Worm (Caenorhabditis elegans) whole organism, L4 larva: ENCODE results near the gene sra-12.

ENCODE experiments used
- D1046.2 ChIP-seq: fragments of 200-800 bp; sonication (Bioruptor generic); IDR thresholded peaks from 2 replicates; pipeline ENCODE4 v1.3.6; 2022; ENCODE audit warnings: missing genetic modification characterization, missing compliant biosample characterization
- F37D6.2 ChIP-seq: sonication (generic microtip); optimal IDR thresholded peaks from 2 replicates; lab custom pipeline; 2016; ENCODE audit warnings: mild to moderate bottlenecking, missing genetic modification characterization, missing compliant biosample characterization
- F49E8.2 ChIP-seq: sonication (generic microtip); optimal IDR thresholded peaks from 2 replicates; lab custom pipeline; 2016; ENCODE audit warnings: missing compliant biosample characterization, mild to moderate bottlenecking, missing genetic modification characterization, borderline replicate concordance
- R02D3.7 ChIP-seq: fragments of 150-350 bp; sonication (generic microtip); optimal IDR thresholded peaks from 3 replicates; lab custom pipeline; 2014; ENCODE audit warnings: missing biosample characterization, missing genetic modification characterization
- Y105C5A.15 ChIP-seq: fragments of 200-800 bp; sonication (Bioruptor generic); IDR thresholded peaks from 2 replicates; pipeline ENCODE4 v1.3.6; 2022; ENCODE audit warnings: missing genetic modification characterization, missing compliant biosample characterization
- ZK337.2 ChIP-seq: fragments of 200-800 bp; sonication (Bioruptor generic); IDR thresholded peaks from 2 replicates; pipeline ENCODE4 v1.3.6; 2022; ENCODE audit warnings: missing genetic modification reagents, missing genetic modification characterization, missing compliant biosample characterization
- aha-1 ChIP-seq: fragments of 150-350 bp; peaks from one replicate; lab custom pipeline; 2014; ENCODE audit warnings: missing biosample characterization, missing genetic modification characterization
- ama-1 ChIP-seq: fragments of 150-350 bp; optimal IDR thresholded peaks from 2 replicates; lab custom pipeline; 2014; ENCODE audit warnings: inconsistent platforms, mixed read lengths
- arid-1 ChIP-seq: fragments of 200-800 bp; sonication (Bioruptor generic); conservative IDR thresholded peaks from 2 replicates; pipeline ENCODE4 v1.3.6; 2022; ENCODE audit warnings: missing genetic modification reagents, missing genetic modification characterization, missing compliant biosample characterization
- daf-16 ChIP-seq, 3 experiments: sonication (generic microtip); optimal IDR thresholded peaks; 2 replicates each; lab custom pipeline; 2016 to 2017; ENCODE audit warnings: missing genetic modification characterization in 3 of 3, missing genetic modification reagents in 3 of 3, mild to moderate bottlenecking in 2 of 3, missing compliant biosample characterization in 2 of 3, missing biosample characterization in 1 of 3, moderate library complexity in 1 of 3
- daf-8 ChIP-seq: fragments of 200-800 bp; sonication (Bioruptor generic); IDR thresholded peaks from 2 replicates; pipeline ENCODE4 v1.3.6; 2022; ENCODE audit warnings: missing genetic modification characterization, missing compliant biosample characterization
- dmd-6 ChIP-seq: fragments of 200-800 bp; sonication (Bioruptor generic); IDR thresholded peaks from 2 replicates; pipeline ENCODE4 v1.3.6; 2022; ENCODE audit warnings: missing genetic modification reagents, missing genetic modification characterization, missing compliant biosample characterization
- dmd-8 ChIP-seq: fragments of 200-800 bp; sonication (Bioruptor generic); IDR thresholded peaks from 2 replicates; pipeline ENCODE4 v1.3.6; 2022; ENCODE audit warnings: missing genetic modification characterization, missing compliant biosample characterization
- dve-1 ChIP-seq: sonication (generic microtip); optimal IDR thresholded peaks from 2 replicates; lab custom pipeline; 2017; ENCODE audit warnings: antibody characterized with exemption, mild to moderate bottlenecking, missing genetic modification characterization, missing compliant biosample characterization; ENCODE audit not compliant: insufficient read depth
- egl-43 ChIP-seq: fragments of 200-800 bp; sonication (Bioruptor generic); IDR thresholded peaks from 2 replicates; pipeline ENCODE4 v1.3.6; 2022; ENCODE audit warnings: missing genetic modification reagents, missing genetic modification characterization, missing compliant biosample characterization
- hif-1 ChIP-seq, 2 experiments: sonication (generic microtip); optimal IDR thresholded peaks; 2 replicates each; lab custom pipeline; 2016 to 2017; ENCODE audit warnings: missing compliant biosample characterization in 2 of 2, missing genetic modification characterization in 2 of 2, missing genetic modification reagents in 2 of 2, missing genotype in 2 of 2, mild to moderate bottlenecking in 1 of 2
- hlh-11 ChIP-seq: fragments of 200-800 bp; sonication (Bioruptor generic); optimal IDR thresholded peaks from 2 replicates; lab custom pipeline; 2018; ENCODE audit warnings: mild to moderate bottlenecking, missing genetic modification characterization, missing compliant biosample characterization
- hlh-30 ChIP-seq: sonication (generic microtip); optimal IDR thresholded peaks from 2 replicates; lab custom pipeline; 2017; ENCODE audit warnings: antibody characterized with exemption, mild to moderate bottlenecking, missing genetic modification characterization, missing compliant biosample characterization; ENCODE audit not compliant: insufficient read depth
- hmg-1.1 ChIP-seq: fragments of 200-800 bp; sonication (Bioruptor generic); IDR thresholded peaks from 2 replicates; pipeline ENCODE4 v1.3.6; 2022; ENCODE audit warnings: missing genetic modification reagents, missing genetic modification characterization, missing compliant biosample characterization
- jun-1 ChIP-seq: fragments of 150-350 bp; optimal IDR thresholded peaks from 2 replicates; lab custom pipeline; 2014; ENCODE audit warnings: missing biosample characterization, missing genetic modification reagents, missing genetic modification characterization
- lim-7 ChIP-seq: fragments of 200-800 bp; sonication (Bioruptor generic); IDR thresholded peaks from 2 replicates; pipeline ENCODE4 v1.3.6; 2022; ENCODE audit warnings: missing genetic modification characterization, missing compliant biosample characterization
- lin-1 ChIP-seq: fragments of 200-800 bp; sonication (Bioruptor generic); IDR thresholded peaks from 2 replicates; pipeline ENCODE4 v1.3.6; 2022; ENCODE audit warnings: missing genetic modification reagents, missing genetic modification characterization, missing compliant biosample characterization
- lin-13 ChIP-seq: fragments of 150-350 bp; optimal IDR thresholded peaks from 2 replicates; lab custom pipeline; 2014; ENCODE audit warnings: missing biosample characterization, missing genetic modification reagents, missing genetic modification characterization
- lin-15B ChIP-seq: fragments of 150-350 bp; sonication (generic microtip); optimal IDR thresholded peaks from 3 replicates; lab custom pipeline; 2014; ENCODE audit warnings: missing biosample characterization, missing genetic modification characterization
- lin-29 ChIP-seq: fragments of 200-800 bp; sonication (Bioruptor generic); IDR thresholded peaks from 2 replicates; pipeline ENCODE4 v1.3.6; 2022; ENCODE audit warnings: missing genetic modification reagents, missing genetic modification characterization, missing compliant biosample characterization
- lin-38 ChIP-seq: fragments of 200-800 bp; sonication (Bioruptor generic); IDR thresholded peaks from 2 replicates; pipeline ENCODE4 v1.3.6; 2022; ENCODE audit warnings: missing genetic modification reagents, missing genetic modification characterization, missing compliant biosample characterization
- lsy-2 ChIP-seq, 2 experiments: fragments of 150-350 bp in 1 of 2; sonication (generic microtip) in 1 of 2; optimal IDR thresholded peaks; 2 replicates each; lab custom pipeline; 2014 to 2017; ENCODE audit warnings: missing biosample characterization in 2 of 2, missing genetic modification characterization in 2 of 2
- madf-5 ChIP-seq, 2 experiments: fragments of 200-800 bp; sonication (Bioruptor generic); IDR thresholded peaks; 2 replicates each; pipeline ENCODE4 v1.3.6; 2022; ENCODE audit warnings: missing compliant biosample characterization in 2 of 2, missing genetic modification characterization in 2 of 2
- mdl-1 ChIP-seq, 2 experiments: fragments of 150-350 bp in 1 of 2; sonication (generic microtip) in 1 of 2; optimal IDR thresholded peaks; 2 replicates each; lab custom pipeline; 2014 to 2017; ENCODE audit warnings: missing biosample characterization in 2 of 2, missing genetic modification characterization in 2 of 2
- mep-1 ChIP-seq: fragments of 150-350 bp; sonication (generic microtip); optimal IDR thresholded peaks from 3 replicates; lab custom pipeline; 2014; ENCODE audit warnings: missing biosample characterization, missing genetic modification characterization
- mes-2 ChIP-seq: sonication (generic microtip); optimal IDR thresholded peaks from 2 replicates; lab custom pipeline; 2016; ENCODE audit warnings: missing genotype, mild to moderate bottlenecking, missing genetic modification characterization, missing compliant biosample characterization; ENCODE audit not compliant: poor library complexity, severe bottlenecking
- nhr-10 ChIP-seq: fragments of 150-350 bp; optimal IDR thresholded peaks from 2 replicates; lab custom pipeline; 2014; ENCODE audit warnings: missing biosample characterization, missing genetic modification characterization
- nhr-102 ChIP-seq: sonication (generic microtip); optimal IDR thresholded peaks from 2 replicates; lab custom pipeline; 2016; ENCODE audit warnings: mild to moderate bottlenecking, missing genetic modification characterization, moderate library complexity, missing compliant biosample characterization
- nhr-48 ChIP-seq: sonication (generic microtip); optimal IDR thresholded peaks from 2 replicates; lab custom pipeline; 2016; ENCODE audit warnings: mild to moderate bottlenecking, missing genetic modification characterization, missing compliant biosample characterization
- nhr-77 ChIP-seq: fragments of 150-350 bp; optimal IDR thresholded peaks from 2 replicates; lab custom pipeline; 2014; ENCODE audit warnings: missing biosample characterization, missing genetic modification characterization
- saeg-2 ChIP-seq: fragments of 200-800 bp; sonication (Bioruptor generic); IDR thresholded peaks from 2 replicates; pipeline ENCODE4 v1.3.6; 2022; ENCODE audit warnings: missing genetic modification reagents, missing genetic modification characterization, missing compliant biosample characterization
- set-16 ChIP-seq: fragments of 200-800 bp; sonication (Bioruptor generic); IDR thresholded peaks from 2 replicates; pipeline ENCODE4 v1.3.6; 2022; ENCODE audit warnings: missing genetic modification reagents, missing genetic modification characterization, missing compliant biosample characterization
- snpc-1.2 ChIP-seq: fragments of 200-800 bp; sonication (Bioruptor generic); IDR thresholded peaks from 2 replicates; pipeline ENCODE4 v1.3.6; 2022; ENCODE audit warnings: missing genetic modification reagents, missing genetic modification characterization, missing compliant biosample characterization
- snpc-4 ChIP-seq: fragments of 150-350 bp; optimal IDR thresholded peaks from 2 replicates; lab custom pipeline; 2014; ENCODE audit warnings: missing biosample characterization, missing genetic modification characterization
- spr-1 ChIP-seq: sonication (generic microtip); optimal IDR thresholded peaks from 2 replicates; lab custom pipeline; 2016; ENCODE audit warnings: mild to moderate bottlenecking, missing genetic modification characterization, missing compliant biosample characterization
- tra-1 ChIP-seq: fragments of 200-800 bp; sonication (Bioruptor generic); IDR thresholded peaks from 2 replicates; pipeline ENCODE4 v1.3.6; 2022; ENCODE audit warnings: missing genetic modification reagents, missing genetic modification characterization, missing compliant biosample characterization
- unc-130 ChIP-seq: sonication (generic microtip); optimal IDR thresholded peaks from 2 replicates; lab custom pipeline; 2016; ENCODE audit warnings: missing genetic modification reagents, missing genetic modification characterization, missing compliant biosample characterization
- unc-39 ChIP-seq: sonication (generic microtip); optimal IDR thresholded peaks from 2 replicates; lab custom pipeline; 2017; ENCODE audit warnings: missing biosample characterization, missing genetic modification characterization
- unc-62 ChIP-seq, 3 experiments: fragments of 150-350 bp in 1 of 3; sonication (generic microtip); optimal IDR thresholded peaks in 2 of 3; peaks in 1 of 3; 1 replicate in 1 of 3; 2 replicates in 2 of 3; lab custom pipeline; 2014 to 2017; ENCODE audit warnings: missing biosample characterization in 3 of 3, missing genetic modification characterization in 3 of 3, missing genetic modification reagents in 3 of 3, missing genotype in 1 of 3
- vab-7 ChIP-seq: fragments of 200-800 bp; sonication (Bioruptor generic); IDR thresholded peaks from 2 replicates; pipeline ENCODE4 v1.3.6; 2022; ENCODE audit warnings: missing genetic modification reagents, missing genetic modification characterization, missing compliant biosample characterization
- zfp-3 ChIP-seq: fragments of 200-800 bp; sonication (Bioruptor generic); conservative IDR thresholded peaks from 2 replicates; pipeline ENCODE4 v1.3.6; 2022; ENCODE audit warnings: missing genetic modification reagents, missing genetic modification characterization, missing compliant biosample characterization

Gene sra-12

ce11 chrII:10925804-10926570, 21.7 kb upstream of the sra-12 start, which contains the start of gene metr-1 (continued):
- TF ChIP-seq hlh-30 (tag; lab: Kevin White, UChicago) = peak; percentile 55
- TF ChIP-seq unc-62 (GFP tag; optimal IDR thresholded peaks at IDR 0.05 in 1 of 2; lab: Kevin White, UChicago) = peak in 1 of 2 experiments; percentile 28
- no peak for TF ChIP-seq unc-62 (tag; optimal IDR thresholded peaks at IDR 0.05; lab: Kevin White, UChicago)
- no peak for TF ChIP-seq jun-1 (tag; lab: Kevin White, UChicago)
- peak; percentile 43 for TF ChIP-seq lin-38 (GFP tag; lab: Robert Waterston, UW)
- peak; percentile 66 for TF ChIP-seq unc-130 (GFP tag; lab: Kevin White, UChicago)
- peak in 1 of 2 experiments; percentile 41 for TF ChIP-seq mdl-1 (tag; optimal IDR thresholded peaks at IDR 0.05; lab: Kevin White, UChicago)
- no peak for TF ChIP-seq egl-43 (GFP tag; lab: Robert Waterston, UW)
- no peak; the same call in 1 of the 2 replicates for TF ChIP-seq snpc-1.2
- no peak for TF ChIP-seq vab-7 (GFP tag; lab: Robert Waterston, UW)
- TF ChIP-seq aha-1 = no peak
- no peak for TF ChIP-seq unc-39 (tag; lab: Kevin White, UChicago)
- no peak for TF ChIP-seq F49E8.2 (tag; lab: Kevin White, UChicago)
- 0 out of 2 replicates have a peak, but pooled peaks have one; percentile 15 for TF ChIP-seq hmg-1.1 (GFP tag; lab: Robert Waterston, UW)
- TF ChIP-seq F37D6.2 (tag; lab: Kevin White, UChicago) = no peak
- TF ChIP-seq arid-1 (GFP tag; lab: Robert Waterston, UW) = no peak
- TF ChIP-seq snpc-4 = no peak
- no peak for TF ChIP-seq mep-1 (tag; lab: Kevin White, UChicago)
- TF ChIP-seq lin-13 (GFP tag; lab: Kevin White, UChicago) = no peak
- TF ChIP-seq D1046.2 (GFP tag; lab: Robert Waterston, UW) = no peak
- TF ChIP-seq ama-1 = no peak
- TF ChIP-seq daf-8 = no peak
- TF ChIP-seq dve-1 = no peak
- TF ChIP-seq daf-16 (GFP tag; optimal IDR thresholded peaks at IDR 0.05; lab: Kevin White, UChicago) = no peak
- peak; percentile 63 for TF ChIP-seq daf-16 (tag; optimal IDR thresholded peaks at IDR 0.05; lab: Kevin White, UChicago)
- TF ChIP-seq lin-29 (GFP tag; lab: Robert Waterston, UW) = no peak
- TF ChIP-seq mes-2 (tag; lab: Kevin White, UChicago) = peak; percentile 89
- TF ChIP-seq ZK337.2 = 0 out of 2 replicates have a peak, but pooled peaks have one; percentile 34
- no peak for TF ChIP-seq zfp-3 (GFP tag; lab: Robert Waterston, UW)
- no peak for TF ChIP-seq set-16 (GFP tag; lab: Robert Waterston, UW)
- no peak for TF ChIP-seq tra-1 (GFP tag; lab: Robert Waterston, UW)
- peak; percentile 60 for TF ChIP-seq hlh-11 (tag; lab: Kevin White, UChicago)
- TF ChIP-seq Y105C5A.15 (GFP tag; lab: Robert Waterston, UW) = no peak
- no peak for TF ChIP-seq dmd-8 (GFP tag; lab: Robert Waterston, UW)
- TF ChIP-seq spr-1 (tag; lab: Kevin White, UChicago) = no peak
- no peak for TF ChIP-seq R02D3.7 (tag; lab: Kevin White, UChicago)
- TF ChIP-seq saeg-2 = no peak

DNA sequence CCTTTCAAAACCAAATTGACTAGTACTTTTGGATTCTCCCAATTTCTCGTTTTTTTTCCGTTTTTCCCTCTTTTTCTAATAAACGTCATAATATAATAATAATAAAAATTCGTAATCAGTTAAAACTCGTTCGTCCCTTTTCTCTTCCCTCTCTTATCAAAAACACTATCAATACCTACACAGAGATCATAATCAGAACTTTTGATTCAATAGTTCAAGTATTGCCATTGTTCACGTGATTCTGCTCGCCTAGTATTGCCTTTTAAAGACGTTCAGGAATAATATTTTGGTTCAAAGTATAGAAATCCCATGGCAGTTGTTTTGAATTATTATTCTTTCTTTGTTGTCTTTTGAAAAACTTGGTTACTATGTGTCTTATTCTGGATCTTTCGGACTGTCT, 20.4 kb upstream of the sra-12 start:
- TF ChIP-seq zfp-3 (GFP tag; lab: Robert Waterston, UW) (no peak), nhr-10 (peak; percentile 28), hlh-30 (tag; lab: Kevin White, UChicago) (peak; percentile 78), set-16 (GFP tag; lab: Robert Waterston, UW) (no peak), lsy-2 (tag; optimal IDR thresholded peaks at IDR 0.05; lab: Kevin White, UChicago) (peak in 1 of 2 experiments; percentile 32), hlh-11 (tag; lab: Kevin White, UChicago) (peak; percentile 80), aha-1 (peak; percentile 83), dve-1 (peak; percentile 93), lin-1 (GFP tag; lab: Robert Waterston, UW) (peak; percentile 13; the same call in 1 of the 2 replicates), hif-1 (tag; optimal IDR thresholded peaks at IDR 0.05; lab: Kevin White, UChicago) (peak in 1 of 2 experiments; percentile 56), madf-5 (GFP tag; IDR thresholded peaks at IDR 0.05; lab: Robert Waterston, UW) (no peak), nhr-77 (tag; lab: Kevin White, UChicago) (peak; percentile 84), nhr-102 (tag; lab: Kevin White, UChicago) (peak; percentile 37), F49E8.2 (tag; lab: Kevin White, UChicago) (no peak), lin-15B (tag; lab: Kevin White, UChicago) (no peak), nhr-48 (peak; percentile 57), mep-1 (tag; lab: Kevin White, UChicago) (peak; percentile 63), lim-7 (no peak), dmd-6 (GFP tag; lab: Robert Waterston, UW) (peak; percentile 89), daf-16 (GFP tag; optimal IDR thresholded peaks at IDR 0.05; lab: Kevin White, UChicago) (no peak), daf-16 (tag; optimal IDR thresholded peaks at IDR 0.05; lab: Kevin White, UChicago) (peak; percentile 98)
